Worm (Caenorhabditis elegans) whole organism, L3 larva: ENCODE measurements around the gene ZK666.12.

Experiments
- aly-2 ChIP-seq: fragments of 150-350 bp; optimal IDR thresholded peaks from 2 replicates; lab custom pipeline; 2014; ENCODE audit warnings: missing biosample characterization, missing genetic modification characterization
- fkh-10 ChIP-seq: sonication (generic microtip); optimal IDR thresholded peaks from 2 replicates; lab custom pipeline; 2017; ENCODE audit warnings: missing biosample characterization, missing genetic modification reagents, missing genetic modification characterization
- mdl-1 ChIP-seq: fragments of 150-350 bp; optimal IDR thresholded peaks from 2 replicates; lab custom pipeline; 2014; ENCODE audit warnings: missing biosample characterization, missing genetic modification characterization
- nhr-28 ChIP-seq: fragments of 150-350 bp; optimal IDR thresholded peaks from 2 replicates; lab custom pipeline; 2014; ENCODE audit warnings: missing biosample characterization, missing genetic modification characterization
- nhr-77 ChIP-seq: fragments of 150-350 bp; optimal IDR thresholded peaks from 2 replicates; lab custom pipeline; 2014; ENCODE audit warnings: missing biosample characterization, missing genetic modification characterization
- unc-39 ChIP-seq: sonication (generic microtip); optimal IDR thresholded peaks from 4 replicates; lab custom pipeline; 2017; ENCODE audit warnings: missing biosample characterization, missing genetic modification characterization
- zag-1 ChIP-seq: fragments of 150-350 bp; optimal IDR thresholded peaks from 2 replicates; lab custom pipeline; 2014; ENCODE audit warnings: missing biosample characterization, missing genetic modification characterization

DNA sequence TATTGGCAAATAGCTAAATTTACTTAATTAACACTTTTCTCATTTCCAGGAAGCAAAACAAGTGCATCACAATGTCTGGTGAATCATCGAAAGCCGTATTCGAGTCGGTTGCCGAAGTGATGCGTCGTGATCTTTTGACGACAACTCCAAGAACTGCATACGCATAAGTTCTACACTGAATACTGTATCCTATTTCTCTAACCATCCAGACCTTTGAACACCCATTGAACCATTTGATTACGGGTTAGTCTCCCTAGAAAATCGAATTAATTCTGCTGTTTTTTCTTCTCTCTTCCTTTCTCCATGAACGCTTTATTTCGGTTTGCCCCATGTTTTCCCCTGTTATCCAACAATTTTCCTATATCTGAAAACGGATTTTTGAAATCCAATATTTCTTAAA, 46.3 kb upstream of the ZK666.12 start, which contains the start of gene lin-56:
- TF ChIP-seq nhr-28 (no peak), fkh-10 (GFP tag; lab: Kevin White, UChicago) (no peak), mdl-1 (tag; lab: Kevin White, UChicago) (no peak), nhr-77 (no peak), aly-2 (tag; lab: Kevin White, UChicago) (no peak), unc-39 (tag; lab: Kevin White, UChicago) (no peak), zag-1 (tag; lab: Kevin White, UChicago) (no peak)
